Worm (Caenorhabditis elegans) whole organism, L4/young adult: ENCODE measurements around the gene try-11.
"Not testable (repeated sequence)": the region's sequence is repeated elsewhere in the genome, so short reads cannot be mapped to it uniquely, and the experiment has no call there.

ENCODE experiments used
- W03F9.2 ChIP-seq: fragments of 150-350 bp; optimal IDR thresholded peaks from 2 replicates; lab custom pipeline; 2014; ENCODE audit warnings: missing biosample characterization, missing genetic modification characterization
- dao-5 ChIP-seq: sonication (generic microtip); optimal IDR thresholded peaks from 2 replicates; lab custom pipeline; 2016; ENCODE audit warnings: missing genotype, missing genetic modification characterization, moderate library complexity, missing compliant biosample characterization
- him-1 ChIP-seq: sonication (generic microtip); optimal IDR thresholded peaks from 2 replicates; lab custom pipeline; 2016; ENCODE audit warnings: missing genotype, missing genetic modification reagents, missing genetic modification characterization, missing compliant biosample characterization

try-11 gene

DNA sequence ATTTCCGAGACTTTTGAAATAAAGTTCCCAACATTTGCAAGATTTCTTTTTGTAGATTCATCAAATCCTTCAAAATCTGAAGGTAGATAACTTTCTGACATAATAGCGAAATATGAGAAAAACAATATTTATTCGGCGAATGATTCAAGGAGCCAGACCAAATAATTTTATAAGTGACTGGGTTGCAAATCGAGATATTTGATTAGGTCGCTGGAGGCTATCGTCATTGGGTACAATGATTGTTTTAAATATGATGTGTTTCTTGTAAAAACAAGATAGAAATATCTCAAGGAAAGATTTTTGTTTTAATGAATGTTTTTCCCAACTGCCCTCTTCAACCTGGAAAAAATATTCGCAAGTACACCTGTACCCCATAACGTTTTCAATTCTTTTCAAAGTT, 22.6 kb upstream of the try-11 start, which contains the start of gene srw-69:
Gene srw-69 (minus strand): TSS at position 101 of the 400 bp plus-strand sequence.
- TF ChIP-seq dao-5 (tag; lab: Kevin White, UChicago) (no peak), W03F9.2 (tag; lab: Kevin White, UChicago) (no peak)

DNA sequence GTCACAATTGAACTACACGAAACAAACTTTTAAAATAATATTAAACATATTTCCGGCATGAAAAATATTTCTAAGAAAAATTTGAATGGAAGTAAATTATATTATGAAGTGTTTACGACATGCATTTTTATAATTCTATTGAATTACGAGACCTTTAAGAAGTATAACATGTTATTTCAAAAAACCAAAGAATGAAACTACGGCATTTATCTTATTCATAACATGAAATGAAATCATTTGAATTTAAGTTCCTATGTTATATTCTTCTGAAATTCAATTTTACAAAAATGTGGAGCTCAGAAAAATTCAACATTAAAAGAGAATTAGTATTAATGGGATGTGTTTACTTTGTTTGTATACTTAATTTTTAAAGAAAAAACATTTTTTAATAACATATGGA, 20.5 kb upstream of the try-11 start, which contains the start of gene srw-71:
Gene srw-71 (minus strand): TSS at position 101 of the 400 bp plus-strand sequence.
- TF ChIP-seq W03F9.2 (tag; lab: Kevin White, UChicago) (no peak), dao-5 (tag; lab: Kevin White, UChicago) (no peak), him-1 (no peak)

DNA sequence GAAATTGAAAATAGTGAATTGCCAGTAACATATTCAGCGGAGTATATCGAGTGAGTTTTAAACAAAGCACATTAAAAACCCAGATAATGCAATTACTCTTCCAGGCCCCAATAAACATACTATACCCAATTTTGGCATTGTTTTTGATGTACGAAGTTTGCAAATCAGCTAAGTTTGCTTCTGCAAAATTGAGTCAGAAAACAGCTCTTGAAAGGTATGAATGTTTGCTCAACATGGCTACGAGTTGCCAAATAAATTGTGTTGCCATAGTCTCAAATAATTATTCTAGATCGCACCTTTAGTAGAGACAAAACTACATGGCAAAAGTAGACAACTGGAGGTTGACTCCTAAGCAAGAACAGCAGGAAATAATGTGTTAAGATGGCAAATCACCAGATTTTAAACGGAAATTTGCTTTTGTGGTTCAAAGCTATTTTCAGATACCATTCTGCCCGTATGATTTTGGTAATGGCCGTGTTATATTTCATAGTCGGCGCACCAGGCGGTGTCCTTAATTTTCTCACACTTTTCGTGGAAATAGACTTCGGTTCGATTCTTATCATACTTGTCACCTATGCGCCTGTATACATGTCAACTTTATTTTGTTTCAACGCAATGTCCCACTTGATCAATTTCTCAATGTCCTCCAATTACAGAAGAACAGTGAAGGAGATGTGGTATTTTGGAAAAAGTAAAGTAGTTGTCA, 18.9 kb upstream of the try-11 start:
- no peak for TF ChIP-seq dao-5 (tag; lab: Kevin White, UChicago)
- no peak for TF ChIP-seq W03F9.2 (tag; lab: Kevin White, UChicago)

DNA sequence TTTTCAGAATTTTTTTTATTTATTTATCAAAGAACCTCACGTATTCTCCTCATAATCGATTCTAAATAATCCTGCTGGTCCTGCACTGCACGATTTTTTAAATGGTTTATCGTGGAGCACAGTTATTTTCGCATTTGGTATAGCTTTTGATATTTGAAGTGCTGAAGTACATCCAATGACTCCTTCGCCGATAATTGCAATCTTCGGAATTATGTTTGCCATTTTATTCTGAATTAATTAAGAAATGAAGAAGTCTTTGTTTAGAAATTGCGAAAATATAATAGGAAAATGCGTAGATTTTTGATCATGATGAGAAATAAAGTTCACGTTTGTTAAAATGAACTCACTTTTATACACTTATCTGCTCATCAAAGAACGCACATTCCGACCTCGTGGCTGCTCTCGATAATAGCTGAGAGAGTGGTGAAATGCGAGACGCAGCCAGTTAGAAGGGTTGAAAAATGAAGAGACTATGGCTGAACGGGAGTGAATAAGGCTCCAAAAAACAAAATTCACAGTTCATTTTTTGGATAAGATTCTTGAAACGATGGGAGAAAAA, 16.6 kb upstream of the try-11 start:
- peak; percentile 0 for TF ChIP-seq W03F9.2 (tag; lab: Kevin White, UChicago)
- no peak for TF ChIP-seq him-1

DNA sequence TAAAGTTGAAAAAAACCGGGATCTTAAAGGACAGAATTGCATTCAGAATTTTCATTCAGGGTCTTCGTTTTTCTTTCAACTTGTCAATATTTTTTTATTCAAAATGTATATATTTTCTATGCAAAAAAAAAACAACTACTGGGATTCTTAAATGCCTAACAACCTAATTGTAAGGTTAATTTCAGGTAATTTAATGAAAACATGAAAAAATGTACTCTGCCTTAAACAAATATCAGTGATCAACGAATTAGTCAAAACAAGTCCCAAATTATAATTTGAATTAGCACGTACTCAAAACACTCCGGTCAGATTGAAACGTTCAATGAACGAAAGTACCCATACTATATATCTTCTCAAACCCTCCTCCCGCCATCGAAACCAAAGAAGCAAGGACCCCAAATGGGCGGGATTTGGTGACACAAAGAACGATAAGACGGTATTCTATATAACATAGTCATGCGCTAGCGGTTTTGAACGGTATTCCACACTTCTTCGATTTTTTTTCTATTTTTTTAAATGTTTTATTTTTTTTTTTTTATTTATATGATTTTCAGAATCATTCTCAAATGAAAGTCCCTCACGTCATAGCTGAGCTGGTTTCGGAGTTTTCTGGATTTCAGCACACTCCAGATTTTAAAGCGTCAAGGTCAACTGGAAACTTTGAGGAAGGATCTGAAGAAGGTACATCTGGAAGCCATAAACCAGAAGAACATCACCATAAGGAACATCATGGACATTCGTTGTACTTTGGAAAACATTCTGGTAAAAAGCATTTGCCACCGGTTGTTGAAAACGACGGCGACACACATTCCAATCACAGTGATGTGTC, 15.9 kb upstream of the try-11 start, which contains the start of the genes ddo-2 and F25E5.8:
Gene ddo-2 (minus strand): TSS at position 330 of the 829 bp plus-strand sequence.
Gene F25E5.8 (plus strand): TSS at position 555 of the 829 bp plus-strand sequence.
- no peak for TF ChIP-seq dao-5 (tag; lab: Kevin White, UChicago)
- TF ChIP-seq him-1: no peak
- no peak for TF ChIP-seq W03F9.2 (tag; lab: Kevin White, UChicago)

DNA sequence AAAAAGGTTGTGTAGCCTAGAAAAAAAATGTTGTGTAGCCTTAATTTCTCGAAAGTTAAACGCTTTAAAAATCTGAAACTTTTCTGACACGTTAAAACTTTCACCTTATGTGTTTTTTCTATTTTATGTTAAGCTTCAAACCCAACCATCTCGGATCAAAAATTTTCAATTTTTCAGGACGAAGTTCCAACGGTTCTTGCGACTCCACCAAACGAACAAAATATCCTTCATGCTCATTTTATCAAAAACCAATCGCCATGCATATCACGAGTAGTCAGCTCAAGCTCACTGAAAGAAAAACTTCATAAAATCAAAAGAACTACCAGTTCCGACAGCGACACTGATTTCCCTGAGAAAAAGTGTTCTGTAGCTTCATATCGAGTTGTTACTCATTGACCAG, 15.0 kb upstream of the try-11 start:
- TF ChIP-seq him-1 (no peak), W03F9.2 (tag; lab: Kevin White, UChicago) (no peak), dao-5 (tag; lab: Kevin White, UChicago) (no peak)

DNA sequence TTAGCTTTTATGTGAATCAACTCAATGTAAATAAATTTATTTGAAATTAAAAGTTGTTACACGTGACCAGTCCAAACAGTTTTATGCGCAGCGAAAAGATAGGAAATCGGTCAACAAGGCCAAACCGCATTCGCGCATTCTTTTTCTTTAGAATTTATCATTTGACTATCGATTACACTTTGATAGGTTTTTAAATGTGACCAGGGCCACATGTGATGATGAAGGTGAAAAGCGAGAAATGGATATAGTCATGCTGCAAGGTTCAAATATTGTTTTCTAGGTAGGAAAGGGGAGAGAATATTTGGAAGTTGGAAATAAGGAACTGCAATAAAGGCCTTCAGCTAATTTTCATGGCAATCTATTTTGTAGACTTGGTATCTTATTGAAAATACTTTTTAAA, 14.6 kb upstream of the try-11 start:
- no peak for TF ChIP-seq W03F9.2 (tag; lab: Kevin White, UChicago)
- no peak for TF ChIP-seq dao-5 (tag; lab: Kevin White, UChicago)
- TF ChIP-seq him-1: no peak

DNA sequence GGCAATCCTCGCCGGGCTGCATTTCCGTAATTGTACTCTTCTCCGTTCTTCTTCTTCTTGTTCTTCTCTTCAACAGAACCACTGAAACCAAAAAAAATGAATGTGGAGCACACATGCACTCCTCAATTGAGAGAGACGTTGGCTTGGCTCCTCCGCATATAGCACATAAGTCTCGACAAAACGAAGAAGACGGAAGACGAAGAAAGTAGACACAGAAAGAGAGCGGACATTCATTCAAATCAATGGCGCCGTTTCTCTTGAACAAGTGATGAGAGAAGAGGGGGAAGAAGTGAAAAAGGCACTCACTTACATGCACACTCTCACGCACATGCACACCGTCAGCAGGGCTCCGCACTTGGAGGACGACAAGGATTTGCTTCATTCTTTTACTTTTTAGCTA, 14.0 kb upstream of the try-11 start, which contains the start of gene F25E5.9:
Gene F25E5.9 (minus strand): TSS at position 382 of the 400 bp plus-strand sequence.
- TF ChIP-seq dao-5 (tag; lab: Kevin White, UChicago) (no peak), him-1 (no peak), W03F9.2 (tag; lab: Kevin White, UChicago) (no peak)

DNA sequence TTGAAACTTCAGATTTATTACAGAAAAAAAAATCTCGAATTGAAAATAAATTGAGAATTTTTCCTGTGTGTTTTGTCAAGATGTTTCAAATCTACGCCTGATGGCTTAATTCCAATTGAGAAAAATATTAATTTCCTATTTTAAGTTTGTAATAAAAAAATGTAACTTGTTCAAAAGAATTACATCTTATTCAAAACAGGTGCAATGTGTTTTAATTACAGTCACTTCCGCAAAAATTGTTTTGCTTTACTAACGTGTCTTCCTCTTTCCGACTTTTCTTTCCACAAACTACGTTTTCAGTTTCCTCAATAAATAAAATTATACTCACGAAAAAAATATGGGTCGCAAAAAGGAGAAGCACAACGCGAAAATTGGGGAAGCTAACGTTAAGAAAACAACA, 13.5 kb upstream of the try-11 start, which contains the start of gene F25E5.16:
Gene F25E5.16 (plus strand): TSS at position 301 of the 400 bp plus-strand sequence.
- TF ChIP-seq dao-5 (tag; lab: Kevin White, UChicago) (no peak), W03F9.2 (tag; lab: Kevin White, UChicago) (no peak), him-1 (no peak)

DNA sequence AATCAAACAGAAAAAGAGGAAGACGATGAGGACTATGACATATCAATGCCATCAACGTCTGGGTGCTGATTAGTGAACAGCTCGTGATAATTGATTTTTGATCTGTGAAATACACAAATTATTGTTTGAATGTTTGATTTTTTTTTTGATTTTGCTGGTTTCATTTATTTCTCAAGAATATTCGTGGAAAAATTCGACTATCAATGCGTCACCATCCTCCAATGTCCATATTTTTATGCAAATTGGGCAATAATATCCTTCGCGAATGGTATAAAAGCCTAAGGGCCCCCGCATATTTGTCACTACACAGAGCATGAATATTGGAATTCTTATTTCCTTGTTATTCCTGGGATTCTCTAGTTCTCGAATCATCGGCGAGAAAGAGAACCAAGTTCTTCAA, 11.7 kb upstream of the try-11 start, which contains the start of gene try-13:
Gene try-13 (plus strand): TSS at position 301 of the 400 bp plus-strand sequence.
- TF ChIP-seq him-1 (no peak), dao-5 (tag; lab: Kevin White, UChicago) (no peak), W03F9.2 (tag; lab: Kevin White, UChicago) (no peak)

DNA sequence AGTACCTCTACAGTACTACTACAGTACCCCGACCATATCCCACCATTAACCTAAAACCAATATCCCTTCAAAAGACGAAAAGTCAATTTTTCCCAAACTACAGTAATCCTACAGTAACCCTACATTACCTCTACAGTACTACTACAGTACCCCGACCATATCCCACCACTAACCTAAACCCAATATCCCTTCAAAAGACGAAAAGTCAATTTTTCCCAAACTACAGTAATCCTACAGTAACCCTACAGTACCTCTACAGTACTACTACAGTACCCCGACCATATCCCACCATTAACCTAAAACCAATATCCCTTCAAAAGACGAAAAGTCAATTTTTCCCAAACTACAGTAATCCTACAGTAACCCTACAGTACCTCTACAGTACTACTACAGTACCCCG, 7.2 kb upstream of the try-11 start, which contains the start of gene nhr-141:
Gene nhr-141 (plus strand): TSS at position 331 of the 400 bp plus-strand sequence.
- not testable (repeated sequence) for TF ChIP-seq dao-5 (tag; lab: Kevin White, UChicago); W03F9.2 (tag; lab: Kevin White, UChicago); him-1

DNA sequence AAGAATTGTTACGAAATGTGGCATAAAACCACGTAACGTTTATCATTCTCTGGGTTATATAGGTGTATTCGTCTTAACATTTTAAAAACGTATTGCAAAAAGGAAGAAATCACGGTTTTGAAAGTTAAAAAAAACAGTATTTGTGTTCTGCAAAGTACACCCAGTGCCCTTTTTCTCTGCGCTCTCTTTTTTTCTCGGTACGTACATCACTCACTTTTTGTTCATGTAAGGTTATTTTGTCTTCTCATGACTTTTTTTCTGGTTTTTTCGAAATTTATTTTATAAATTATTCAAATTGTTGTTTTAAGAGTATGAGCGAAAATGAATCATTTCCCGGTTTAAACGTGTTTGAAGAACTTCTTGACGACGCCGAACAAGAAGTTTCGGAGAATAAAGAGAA, 4.6 kb upstream of the try-11 start, which contains the start of gene F25E5.5:
Gene F25E5.5 (plus strand): TSS at position 301 of the 400 bp plus-strand sequence.
- no peak for TF ChIP-seq him-1
- no peak for TF ChIP-seq dao-5 (tag; lab: Kevin White, UChicago)
- TF ChIP-seq W03F9.2 (tag; lab: Kevin White, UChicago): no peak

DNA sequence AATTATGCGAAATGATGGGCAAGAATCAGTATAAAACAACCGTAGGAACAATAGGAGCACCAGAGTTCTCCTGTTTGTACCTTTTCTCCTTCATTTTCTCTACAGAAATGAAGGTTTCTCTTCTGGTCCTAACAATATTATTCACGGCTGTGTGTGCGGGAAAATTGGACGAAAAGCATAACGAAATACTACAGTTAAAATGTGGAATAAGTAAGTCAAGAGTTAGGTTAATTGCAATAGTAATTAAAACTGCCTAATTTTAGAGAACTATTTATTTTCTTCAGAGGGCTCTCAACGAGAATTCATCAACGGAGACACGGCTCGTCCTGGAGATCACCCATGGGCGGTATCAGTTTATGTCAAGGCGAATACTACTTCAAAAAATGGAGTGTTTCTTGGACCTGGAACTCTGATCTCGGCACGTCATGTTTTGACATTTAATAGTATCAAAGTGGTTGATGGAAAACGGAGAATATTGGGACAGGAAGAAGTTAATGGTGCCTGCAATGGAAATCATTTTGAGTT, 2.2 kb upstream of the try-11 start, which contains the start of gene try-12:
Gene try-12 (plus strand): TSS at position 51 of the 525 bp plus-strand sequence.
- TF ChIP-seq him-1: no peak
- TF ChIP-seq W03F9.2 (tag; lab: Kevin White, UChicago): no peak
- TF ChIP-seq dao-5 (tag; lab: Kevin White, UChicago): no peak
